Fruit fly (Drosophila melanogaster) whole organism: ENCODE measurements around the gene CG14568.

Source experiments
- CG8478 ChIP-seq: fragments of >200 bp; optimal IDR thresholded peaks from 2 replicates; lab custom pipeline; 2018; ENCODE audit warnings: inconsistent platforms
- Dll ChIP-seq: fragments of >200 bp; optimal IDR thresholded peaks from 2 replicates; lab custom pipeline; 2017
- EcR ChIP-seq, 2 experiments: fragments of >200 bp; optimal IDR thresholded peaks; 2 replicates each; lab custom pipeline; 2017; ENCODE audit warnings: missing biosample characterization in 2 of 2, missing genetic modification characterization in 2 of 2, missing genetic modification reagents in 2 of 2
- pan ChIP-seq: fragments of >200 bp; optimal IDR thresholded peaks from 2 replicates; lab custom pipeline; 2017
- psq ChIP-seq: fragments of >200 bp; optimal IDR thresholded peaks from 2 replicates; lab custom pipeline; 2017

DNA sequence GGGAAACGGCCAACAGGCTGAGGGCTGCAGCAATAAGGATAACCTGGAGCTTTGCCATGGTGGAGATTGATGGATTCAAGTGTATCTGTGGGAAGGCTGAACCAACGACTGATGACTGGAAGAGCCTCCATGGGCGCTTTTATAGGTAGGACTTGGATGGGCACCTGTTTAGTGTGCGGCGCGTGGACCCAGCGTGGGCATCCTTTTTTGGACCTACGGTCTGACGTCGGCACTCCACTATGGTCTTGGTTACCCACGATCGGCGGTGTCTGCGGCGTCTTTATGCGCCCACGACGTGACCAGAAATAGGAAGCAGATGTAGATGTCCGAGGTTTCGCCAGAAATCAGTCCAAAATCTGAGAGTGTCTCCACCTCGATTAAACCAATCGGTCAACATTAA lies 6.9 kb upstream of the CG14568 start, which contains the start of gene CG14566:
- TF ChIP-seq CG8478 (lab: Kevin White, UChicago) (no peak), psq (lab: Kevin White, UChicago) (no peak), Dll (lab: Kevin White, UChicago) (no peak), pan (lab: Kevin White, UChicago) (no peak), EcR (GFP tag; optimal IDR thresholded peaks at IDR 0.05; lab: Kevin White, UChicago) (no peak)
